Fruit fly (Drosophila melanogaster) whole organism, wandering third instar larva: Measurements from ENCODE around the gene HisRS.

Experiments used
- Abd-B ChIP-seq: fragments of >200 bp; optimal IDR thresholded peaks from 2 replicates; lab custom pipeline; 2017; ENCODE audit warnings: missing biosample characterization, missing genetic modification characterization
- CG32264 ChIP-seq: fragments of 200-800 bp; sonication (Bioruptor generic); optimal IDR thresholded peaks from 2 replicates; lab custom pipeline; 2016; ENCODE audit warnings: missing biosample characterization, missing genetic modification characterization
- CG9705 ChIP-seq: fragments of 200-800 bp; sonication (Bioruptor generic); optimal IDR thresholded peaks from 2 replicates; lab custom pipeline; 2018; ENCODE audit warnings: missing biosample characterization, mild to moderate bottlenecking, missing genetic modification characterization
- CrebA ChIP-seq: fragments of 200-800 bp; sonication (Bioruptor generic); optimal IDR thresholded peaks from 2 replicates; lab custom pipeline; 2016; ENCODE audit warnings: missing biosample characterization, mild to moderate bottlenecking, missing genetic modification characterization, borderline replicate concordance
- Dfd ChIP-seq: fragments of >200 bp; optimal IDR thresholded peaks from 2 replicates; lab custom pipeline; 2017; ENCODE audit warnings: missing biosample characterization, missing genetic modification characterization
- Dif ChIP-seq: fragments of 200-275, 200-300 bp; sonication (Bioruptor generic); optimal IDR thresholded peaks from 2 replicates; lab custom pipeline; 2018; ENCODE audit warnings: missing biosample characterization, missing genetic modification characterization; ENCODE audit not compliant: partially characterized antibody
- GATAd ChIP-seq: sonication (Bioruptor generic); optimal IDR thresholded peaks from 2 replicates; lab custom pipeline; 2016; ENCODE audit warnings: missing biosample characterization, missing genetic modification characterization
- HLH106 ChIP-seq: fragments of 200-800 bp; optimal IDR thresholded peaks from 3 replicates; lab custom pipeline; 2019; ENCODE audit warnings: missing biosample characterization, mild to moderate bottlenecking, missing genetic modification characterization, moderate library complexity
- Hnf4 ChIP-seq: fragments of 200-800 bp; sonication (Bioruptor generic); optimal IDR thresholded peaks from 2 replicates; lab custom pipeline; 2016; ENCODE audit warnings: missing biosample characterization, mild to moderate bottlenecking, missing genetic modification characterization
- Hr78 ChIP-seq: fragments of >200 bp; optimal IDR thresholded peaks from 2 replicates; lab custom pipeline; 2017; ENCODE audit warnings: missing biosample characterization, missing genetic modification characterization
- Hr83 ChIP-seq: fragments of 200-300 bp; sonication (Bioruptor generic); optimal IDR thresholded peaks from 2 replicates; lab custom pipeline; 2016; ENCODE audit warnings: missing biosample characterization, mild to moderate bottlenecking, missing genetic modification characterization, moderate library complexity; ENCODE audit not compliant: poor library complexity, severe bottlenecking
- Jra ChIP-seq: sonication (Bioruptor generic); optimal IDR thresholded peaks from 2 replicates; lab custom pipeline; 2016; ENCODE audit warnings: missing biosample characterization, missing genetic modification characterization
- Mio ChIP-seq: sonication (Bioruptor generic); optimal IDR thresholded peaks from 2 replicates; lab custom pipeline; 2016; ENCODE audit warnings: missing biosample characterization, missing genetic modification characterization
- Myc ChIP-seq: fragments of >200 bp; optimal IDR thresholded peaks from 2 replicates; lab custom pipeline; 2017
- N ChIP-seq: fragments of >200 bp; optimal IDR thresholded peaks from 2 replicates; lab custom pipeline; 2018; ENCODE audit warnings: missing biosample characterization, missing external identifiers, missing genetic modification characterization
- OdsH ChIP-seq: fragments of 200-800 bp; sonication (Bioruptor generic); optimal IDR thresholded peaks from 2 replicates; lab custom pipeline; 2016; ENCODE audit warnings: missing biosample characterization, mild to moderate bottlenecking, missing genetic modification characterization
- Sp1 ChIP-seq: fragments of 200-800 bp; sonication (Bioruptor generic); optimal IDR thresholded peaks from 3 replicates; lab custom pipeline; 2019; ENCODE audit warnings: missing biosample characterization, mild to moderate bottlenecking, missing genetic modification characterization, moderate library complexity
- br ChIP-seq: fragments of 200-800 bp; sonication (Bioruptor generic); optimal IDR thresholded peaks from 2 replicates; lab custom pipeline; 2016; ENCODE audit warnings: missing biosample characterization, missing genetic modification characterization
- brk ChIP-seq: fragments of 200-800 bp; sonication (Bioruptor generic); optimal IDR thresholded peaks from 2 replicates; lab custom pipeline; 2016; ENCODE audit warnings: missing biosample characterization, mild to moderate bottlenecking, missing genetic modification characterization
- dmrt93B ChIP-seq: fragments of 200-800 bp; sonication (Bioruptor generic); optimal IDR thresholded peaks from 2 replicates; lab custom pipeline; 2018; ENCODE audit warnings: missing biosample characterization, mild to moderate bottlenecking, missing genetic modification characterization
- dsf ChIP-seq: sonication (Bioruptor generic); optimal IDR thresholded peaks from 2 replicates; lab custom pipeline; 2016; ENCODE audit warnings: missing biosample characterization, missing genetic modification characterization, borderline replicate concordance
- ey ChIP-seq: fragments of 200-800 bp; sonication (Bioruptor generic); optimal IDR thresholded peaks from 2 replicates; lab custom pipeline; 2016; ENCODE audit warnings: missing biosample characterization, missing genetic modification characterization
- foxo ChIP-seq, 2 experiments: fragments of 200-800 bp; sonication (Bioruptor generic); optimal IDR thresholded peaks; 2 replicates in 1 of 2; 3 replicates in 1 of 2; lab custom pipeline; 2016 to 2017; ENCODE audit warnings: missing biosample characterization in 2 of 2, missing genetic modification characterization in 2 of 2
- fru ChIP-seq: fragments of 200-800 bp; sonication (Bioruptor generic); optimal IDR thresholded peaks from 3 replicates; lab custom pipeline; 2016; ENCODE audit warnings: missing biosample characterization, mild to moderate bottlenecking, missing genetic modification characterization
- h ChIP-seq: fragments of 200-800 bp; sonication (Bioruptor generic); optimal IDR thresholded peaks from 3 replicates; lab custom pipeline; 2016; ENCODE audit warnings: missing biosample characterization, mild to moderate bottlenecking, missing genetic modification characterization
- lola ChIP-seq: fragments of >200 bp; optimal IDR thresholded peaks from 2 replicates; lab custom pipeline; 2017; ENCODE audit warnings: missing biosample characterization, missing genetic modification characterization
- pan ChIP-seq: fragments of >200 bp; optimal IDR thresholded peaks from 2 replicates; lab custom pipeline; 2017
- psq ChIP-seq: fragments of 200-800 bp; sonication (Bioruptor generic); optimal IDR thresholded peaks from 3 replicates; lab custom pipeline; 2017; ENCODE audit warnings: missing biosample characterization, mild to moderate bottlenecking, missing genetic modification characterization, moderate library complexity
- rgr ChIP-seq: fragments of 200-800 bp; sonication (Bioruptor generic); optimal IDR thresholded peaks from 3 replicates; lab custom pipeline; 2016; ENCODE audit warnings: missing biosample characterization, mild to moderate bottlenecking, missing genetic modification characterization
- sage ChIP-seq: fragments of 200-800 bp; sonication (Bioruptor generic); optimal IDR thresholded peaks from 2 replicates; lab custom pipeline; 2016; ENCODE audit warnings: missing biosample characterization, mild to moderate bottlenecking, missing genetic modification characterization
- sv ChIP-seq: fragments of 200-800 bp; sonication (Bioruptor generic); optimal IDR thresholded peaks from 3 replicates; lab custom pipeline; 2016; ENCODE audit warnings: missing biosample characterization, missing genetic modification characterization
- usp ChIP-seq: fragments of >200 bp; optimal IDR thresholded peaks from 2 replicates; lab custom pipeline; 2017; ENCODE audit warnings: missing biosample characterization, missing genetic modification characterization
- woc ChIP-seq: sonication (Bioruptor generic); optimal IDR thresholded peaks from 2 replicates; lab custom pipeline; 2016; ENCODE audit warnings: missing biosample characterization, mild to moderate bottlenecking, missing genetic modification characterization

The HisRS gene

DNA sequence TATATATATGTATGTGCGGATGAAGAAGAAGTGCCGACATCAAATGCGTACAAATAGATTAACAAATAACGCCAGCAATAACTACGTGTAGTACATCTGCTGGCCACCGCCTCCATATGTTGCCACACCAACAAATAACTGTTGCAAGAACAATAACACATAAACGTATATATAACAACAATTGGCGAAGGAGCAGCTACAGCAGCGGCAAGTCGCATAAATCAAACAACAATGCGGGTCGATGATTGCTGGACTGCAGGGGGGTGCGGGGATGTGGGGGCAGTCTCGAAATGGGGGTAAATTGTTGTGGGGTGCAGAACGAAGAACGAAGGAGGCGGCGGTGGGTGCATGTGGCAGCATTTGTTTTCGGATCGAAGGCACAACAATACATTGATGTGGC is 45.4 kb downstream of the HisRS start:
- TF ChIP-seq foxo (GFP tag; optimal IDR thresholded peaks at IDR 0.05; lab: Kevin White, UChicago) (no peak), HLH106 (tag; lab: Kevin White, UChicago) (no peak), woc (no peak), brk (no peak), Hr78 (GFP tag; lab: Kevin White, UChicago) (no peak), dsf (GFP tag; lab: Kevin White, UChicago) (no peak), usp (no peak), CG9705 (GFP tag; lab: Kevin White, UChicago) (no peak), h (no peak)

- no peak for TF ChIP-seq HLH106 (tag; lab: Kevin White, UChicago)
- no peak for TF ChIP-seq Mio (GFP tag; lab: Kevin White, UChicago)
- TF ChIP-seq Dfd (GFP tag; lab: Kevin White, UChicago), result no peak
- peak; percentile 4 for TF ChIP-seq OdsH (GFP tag; lab: Kevin White, UChicago)
- peak in 1 of 2 experiments; percentile 16 for TF ChIP-seq foxo (GFP tag; optimal IDR thresholded peaks at IDR 0.05; lab: Kevin White, UChicago)
- TF ChIP-seq usp, result no peak
These were observed 49.8 kb downstream of the HisRS start for dm6 chrX:18564984-18565383.

DNA sequence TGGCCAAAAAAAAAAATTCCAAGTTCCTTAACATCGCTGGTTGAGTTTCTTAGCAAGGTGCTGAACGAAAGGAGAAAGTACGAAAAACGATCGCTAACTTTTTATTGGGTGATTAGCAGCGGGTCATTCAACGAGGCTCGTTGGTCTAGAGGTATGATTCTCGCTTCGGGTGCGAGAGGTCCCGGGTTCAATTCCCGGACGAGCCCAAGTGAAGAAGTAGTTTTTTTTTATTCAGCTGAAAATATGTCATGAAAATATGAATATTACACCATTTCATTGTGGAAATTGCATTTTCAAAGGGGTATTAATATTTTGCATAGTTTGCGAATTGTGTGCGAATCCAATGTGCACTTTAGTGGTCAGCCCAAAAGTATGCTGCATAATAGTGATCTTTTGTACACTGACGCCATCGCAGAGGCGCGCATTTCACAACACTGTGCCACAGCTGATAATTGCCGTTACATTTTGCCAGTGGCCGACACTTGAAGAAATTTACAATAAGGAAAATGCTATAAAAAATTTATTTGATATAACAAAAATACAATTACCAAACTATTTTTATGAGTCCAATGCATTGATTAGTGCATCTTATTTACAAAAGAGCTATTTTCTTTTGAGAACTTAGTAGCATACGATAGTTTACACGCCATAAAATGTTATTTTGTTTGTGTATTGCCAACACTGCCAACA is 50.5 kb downstream of the HisRS start:
- TF ChIP-seq Dfd (GFP tag; lab: Kevin White, UChicago) (no peak), h (no peak), HLH106 (tag; lab: Kevin White, UChicago) (no peak), sage (GFP tag; lab: Kevin White, UChicago) (no peak), N (no peak), Hr83 (GFP tag; lab: Kevin White, UChicago) (no peak), sv (GFP tag; lab: Kevin White, UChicago) (no peak), woc (peak; percentile 1), pan (lab: Kevin White, UChicago) (no peak), GATAd (GFP tag; lab: Kevin White, UChicago) (no peak), Dif (no peak), brk (no peak), ey (no peak), foxo (GFP tag; optimal IDR thresholded peaks at IDR 0.05; lab: Kevin White, UChicago) (no peak), usp (no peak), CrebA (no peak), rgr (no peak), br (GFP tag; lab: Kevin White, UChicago) (no peak), CG9705 (GFP tag; lab: Kevin White, UChicago) (no peak), lola (no peak), fru (GFP tag; lab: Kevin White, UChicago) (peak; percentile 23), dmrt93B (GFP tag; lab: Kevin White, UChicago) (no peak), Abd-B (no peak), psq (GFP tag; lab: Kevin White, UChicago) (no peak), CG32264 (GFP tag; lab: Kevin White, UChicago) (no peak), Sp1 (no peak), Myc (lab: Kevin White, UChicago) (peak; percentile 27), Hnf4 (GFP tag; lab: Kevin White, UChicago) (peak; percentile 37), Jra (GFP tag; lab: Kevin White, UChicago) (no peak)
